Fruit fly (Drosophila melanogaster) whole organism, embryonic: Measurements from ENCODE around the gene Datp.

Experiments used
- Atf3 ChIP-seq: fragments of 200-800 bp; sonication (Bioruptor generic); optimal IDR thresholded peaks from 3 replicates; lab custom pipeline; 2016; ENCODE audit warnings: missing biosample characterization, missing genetic modification characterization
- Bdp1 ChIP-seq: fragments of 200-800 bp; sonication (Bioruptor generic); optimal IDR thresholded peaks from 3 replicates; lab custom pipeline; 2016; ENCODE audit warnings: missing biosample characterization, missing genetic modification characterization
- CG10543 ChIP-seq: fragments of 200-800 bp; sonication (Bioruptor generic); optimal IDR thresholded peaks from 3 replicates; lab custom pipeline; 2017; ENCODE audit warnings: missing biosample characterization, mild to moderate bottlenecking, missing genetic modification characterization, moderate library complexity
- CG10654 ChIP-seq: fragments of 200-800 bp; sonication (Bioruptor generic); optimal IDR thresholded peaks from 2 replicates; lab custom pipeline; 2016; ENCODE audit warnings: missing biosample characterization, missing genetic modification characterization
- CG11456 ChIP-seq: fragments of 200-800 bp; sonication (Bioruptor generic); IDR thresholded peaks from 3 replicates; pipeline ENCODE4 v1.3.6; 2022; ENCODE audit warnings: missing biosample characterization, missing genetic modification characterization
- CG13424 ChIP-seq: fragments of 200-800 bp; sonication (Bioruptor generic); optimal IDR thresholded peaks from 2 replicates; lab custom pipeline; 2019; ENCODE audit warnings: missing biosample characterization, mild to moderate bottlenecking, missing genetic modification characterization, moderate library complexity
- CG13624 ChIP-seq: fragments of 200-800 bp; sonication (Bioruptor generic); optimal IDR thresholded peaks from 2 replicates; lab custom pipeline; 2016; ENCODE audit warnings: missing biosample characterization, missing genetic modification characterization
- CG13894 ChIP-seq: fragments of 200-800 bp; sonication (Bioruptor generic); optimal IDR thresholded peaks from 3 replicates; lab custom pipeline; 2018; ENCODE audit warnings: missing biosample characterization, mild to moderate bottlenecking, missing genetic modification characterization, moderate library complexity
- CG15073 ChIP-seq: fragments of 200-800 bp; sonication (Bioruptor generic); optimal IDR thresholded peaks from 2 replicates; lab custom pipeline; 2016; ENCODE audit warnings: missing biosample characterization, missing genetic modification characterization
- CG16779 ChIP-seq: fragments of 200-800 bp; sonication (Bioruptor generic); IDR thresholded peaks from 2 replicates; pipeline ENCODE4 v1.3.6; 2022; ENCODE audit warnings: missing biosample characterization, missing genetic modification characterization
- CG2875 ChIP-seq: fragments of 200-800 bp; sonication (Bioruptor generic); optimal IDR thresholded peaks from 2 replicates; lab custom pipeline; 2017; ENCODE audit warnings: missing biosample characterization, mild to moderate bottlenecking, missing genetic modification characterization, missing genetic modification reagents
- CG30431 ChIP-seq: fragments of 200-800 bp; sonication (Bioruptor generic); optimal IDR thresholded peaks from 2 replicates; lab custom pipeline; 2017; ENCODE audit warnings: missing biosample characterization, missing genetic modification characterization
- CG31441 ChIP-seq: fragments of 200-800 bp; sonication (Bioruptor generic); IDR thresholded peaks from 2 replicates; pipeline ENCODE4 v1.3.6; 2022; ENCODE audit warnings: missing biosample characterization, missing genetic modification characterization
- CG7786 ChIP-seq: fragments of 200-800 bp; sonication (Bioruptor generic); optimal IDR thresholded peaks from 2 replicates; lab custom pipeline; 2016; ENCODE audit warnings: missing biosample characterization, missing genetic modification characterization
- CG8089 ChIP-seq: fragments of 200-800 bp; sonication (Bioruptor generic); optimal IDR thresholded peaks from 3 replicates; lab custom pipeline; 2016; ENCODE audit warnings: missing biosample characterization, missing genetic modification characterization
- CG8478 ChIP-seq: fragments of >200 bp; optimal IDR thresholded peaks from 2 replicates; lab custom pipeline; 2018
- CG8924 ChIP-seq: fragments of 200-800 bp; optimal IDR thresholded peaks from 3 replicates; lab custom pipeline; 2019; ENCODE audit warnings: missing biosample characterization, mild to moderate bottlenecking, missing genetic modification characterization, moderate library complexity
- Deaf1 ChIP-seq: fragments of 200-800 bp; optimal IDR thresholded peaks from 3 replicates; lab custom pipeline; 2019; ENCODE audit warnings: missing biosample characterization, mild to moderate bottlenecking, missing genetic modification characterization, moderate library complexity
- Dek ChIP-seq: fragments of 200-800 bp; sonication (Bioruptor generic); optimal IDR thresholded peaks from 3 replicates; lab custom pipeline; 2019; ENCODE audit warnings: missing biosample characterization, mild to moderate bottlenecking, missing genetic modification characterization, moderate library complexity
- HLH4C ChIP-seq: fragments of 200-800 bp; sonication (Bioruptor generic); IDR thresholded peaks from 3 replicates; pipeline ENCODE4 v1.3.6; 2022; ENCODE audit warnings: missing biosample characterization, missing genetic modification characterization; ENCODE audit not compliant: partially characterized antibody
- Hr51 ChIP-seq, 2 experiments: fragments of 200-800 bp; sonication (Bioruptor generic); optimal IDR thresholded peaks; 2 replicates in 1 of 2; 3 replicates in 1 of 2; lab custom pipeline; 2016 to 2018; ENCODE audit warnings: missing biosample characterization in 2 of 2, missing genetic modification characterization in 2 of 2, mild to moderate bottlenecking in 1 of 2, moderate library complexity in 1 of 2
- Kr ChIP-seq: fragments of 200-800 bp; sonication (Bioruptor generic); optimal IDR thresholded peaks from 2 replicates; lab custom pipeline; 2017; ENCODE audit warnings: missing biosample characterization, mild to moderate bottlenecking, missing genetic modification characterization
- Neu2 ChIP-seq: fragments of 200-800 bp; sonication (Bioruptor generic); optimal IDR thresholded peaks from 3 replicates; lab custom pipeline; 2016; ENCODE audit warnings: missing biosample characterization, missing genetic modification characterization, borderline replicate concordance
- Nf-YB ChIP-seq: fragments of 200-800 bp; sonication (Bioruptor generic); optimal IDR thresholded peaks from 3 replicates; lab custom pipeline; 2019; ENCODE audit warnings: missing biosample characterization, mild to moderate bottlenecking, missing genetic modification characterization, moderate library complexity
- Nf-YC ChIP-seq: fragments of 200-800 bp; optimal IDR thresholded peaks from 3 replicates; lab custom pipeline; 2019; ENCODE audit warnings: missing biosample characterization, mild to moderate bottlenecking, missing genetic modification characterization, moderate library complexity
- Ravus ChIP-seq: fragments of 200-800 bp; sonication (Bioruptor generic); IDR thresholded peaks from 2 replicates; pipeline ENCODE4 v1.3.6; 2022; ENCODE audit warnings: missing biosample characterization, missing genetic modification characterization
- Stat92E ChIP-seq, 3 experiments: fragments of >200 bp in 2 of 3; fragments of 200-800 bp in 1 of 3; sonication (Bioruptor generic) in 1 of 3; optimal IDR thresholded peaks; 2 replicates each; lab custom pipeline; 2017 to 2019; ENCODE audit warnings: missing biosample characterization in 3 of 3, missing genetic modification characterization in 3 of 3, mild to moderate bottlenecking in 1 of 3, moderate library complexity in 1 of 3
- Taf1 ChIP-seq: fragments of 200-800 bp; sonication (Bioruptor generic); IDR thresholded peaks from 2 replicates; pipeline ENCODE4 v1.3.6; 2022; ENCODE audit warnings: missing biosample characterization, missing genetic modification characterization
- Xbp1 ChIP-seq: fragments of 200-800 bp; sonication (Bioruptor generic); optimal IDR thresholded peaks from 3 replicates; lab custom pipeline; 2016; ENCODE audit warnings: missing biosample characterization, mild to moderate bottlenecking, missing genetic modification characterization
- amos ChIP-seq: fragments of 200-800 bp; sonication (Bioruptor generic); IDR thresholded peaks from 2 replicates; pipeline ENCODE4 v1.3.6; 2022; ENCODE audit warnings: missing biosample characterization, missing genetic modification characterization; ENCODE audit not compliant: partially characterized antibody
- chm ChIP-seq: fragments of 200-800 bp; sonication (Bioruptor generic); IDR thresholded peaks from 2 replicates; pipeline ENCODE4 v1.3.6; 2022; ENCODE audit warnings: missing biosample characterization, missing genetic modification characterization
- da ChIP-seq: fragments of 200-800 bp; sonication (Bioruptor generic); optimal IDR thresholded peaks from 2 replicates; lab custom pipeline; 2016; ENCODE audit warnings: missing biosample characterization, missing genetic modification characterization
- en ChIP-seq: fragments of 200-800 bp; sonication (Bioruptor generic); optimal IDR thresholded peaks from 2 replicates; lab custom pipeline; 2016; ENCODE audit warnings: missing biosample characterization, missing genetic modification characterization
- ftz-f1 ChIP-seq: fragments of 200-800 bp; sonication (Bioruptor generic); optimal IDR thresholded peaks from 2 replicates; lab custom pipeline; 2016; ENCODE audit warnings: missing biosample characterization, missing genetic modification characterization
- gcm ChIP-seq: fragments of 200-800 bp; sonication (Bioruptor generic); optimal IDR thresholded peaks from 2 replicates; lab custom pipeline; 2019; ENCODE audit warnings: missing biosample characterization, mild to moderate bottlenecking, missing genetic modification characterization, moderate library complexity
- ham ChIP-seq: fragments of 200-800 bp; sonication (Bioruptor generic); IDR thresholded peaks from 2 replicates; pipeline ENCODE4 v1.3.6; 2022; ENCODE audit warnings: missing biosample characterization, missing genetic modification characterization
- her ChIP-seq: fragments of 200-800 bp; sonication (Bioruptor generic); optimal IDR thresholded peaks from 2 replicates; lab custom pipeline; 2016; ENCODE audit warnings: missing biosample characterization, missing genetic modification characterization
- hkb ChIP-seq, 2 experiments: fragments of 200-800 bp in 1 of 2; fragments of >200 bp in 1 of 2; sonication (Bioruptor generic) in 1 of 2; IDR thresholded peaks in 1 of 2; optimal IDR thresholded peaks in 1 of 2; 2 replicates each; pipeline versions ENCODE4 v1.3.6 to Lab custom; 2017 to 2022; ENCODE audit warnings: missing biosample characterization in 1 of 2, missing genetic modification characterization in 1 of 2
- jigr1 ChIP-seq: fragments of 200-800 bp; sonication (Bioruptor generic); IDR thresholded peaks from 3 replicates; pipeline ENCODE4 v1.3.6; 2022; ENCODE audit warnings: missing biosample characterization, missing genetic modification characterization
- lola ChIP-seq, 3 experiments: fragments of >200 bp in 2 of 3; fragments of 200-800 bp in 1 of 3; sonication (Bioruptor generic) in 1 of 3; optimal IDR thresholded peaks; 2 replicates each; lab custom pipeline; 2017 to 2019; ENCODE audit warnings: missing biosample characterization in 3 of 3, missing genetic modification characterization in 3 of 3, mild to moderate bottlenecking in 1 of 3, moderate library complexity in 1 of 3
- mld ChIP-seq: fragments of 200-800 bp; sonication (Bioruptor generic); IDR thresholded peaks from 3 replicates; pipeline ENCODE4 v1.3.6; 2022; ENCODE audit warnings: missing biosample characterization, missing genetic modification characterization; ENCODE audit not compliant: partially characterized antibody
- odd ChIP-seq: fragments of 200-800 bp; sonication (Bioruptor generic); optimal IDR thresholded peaks from 2 replicates; lab custom pipeline; 2017; ENCODE audit warnings: missing biosample characterization, mild to moderate bottlenecking, missing genetic modification characterization
- phol ChIP-seq: fragments of 200-800 bp; sonication (Bioruptor generic); optimal IDR thresholded peaks from 3 replicates; lab custom pipeline; 2018; ENCODE audit warnings: missing biosample characterization, mild to moderate bottlenecking, missing genetic modification characterization, moderate library complexity
- pnt ChIP-seq: fragments of 200-800 bp; sonication (Bioruptor generic); optimal IDR thresholded peaks from 3 replicates; lab custom pipeline; 2016; ENCODE audit warnings: missing biosample characterization, missing genetic modification characterization
- row ChIP-seq: fragments of 200-800 bp; sonication (Bioruptor generic); IDR thresholded peaks from 3 replicates; pipeline ENCODE4 v1.3.6; 2022; ENCODE audit warnings: missing biosample characterization, missing genetic modification characterization
- slbo ChIP-seq: fragments of 200-800 bp; sonication (Bioruptor generic); IDR thresholded peaks from 2 replicates; pipeline ENCODE4 v1.3.6; 2022; ENCODE audit warnings: missing biosample characterization, missing genetic modification characterization
- stc ChIP-seq: fragments of 200-800 bp; sonication (Bioruptor generic); IDR thresholded peaks from 2 replicates; pipeline ENCODE4 v1.3.6; 2022; ENCODE audit warnings: missing biosample characterization, missing genetic modification characterization
- unpg ChIP-seq: fragments of 200-800 bp; sonication (Bioruptor generic); optimal IDR thresholded peaks from 3 replicates; lab custom pipeline; 2018; ENCODE audit warnings: missing biosample characterization, mild to moderate bottlenecking, missing genetic modification characterization, moderate library complexity
- vnd ChIP-seq: fragments of 200-800 bp; sonication (Bioruptor generic); IDR thresholded peaks from 3 replicates; pipeline ENCODE4 v1.3.6; 2022; ENCODE audit warnings: missing biosample characterization, missing genetic modification characterization; ENCODE audit not compliant: partially characterized antibody
- zen2 ChIP-seq: fragments of 200-800 bp; sonication (Bioruptor generic); IDR thresholded peaks from 3 replicates; pipeline ENCODE4 v1.3.6; 2022; ENCODE audit warnings: missing biosample characterization, missing genetic modification characterization; ENCODE audit not compliant: partially characterized antibody

Gene Datp

dm6 chr2L:9963603-9964042 lies 25.0 kb upstream of the Datp start, which contains the start of gene CG5850 (continued):
- peak; percentile 5 for TF ChIP-seq Xbp1 (GFP tag; lab: Kevin White, UChicago)
- TF ChIP-seq Bdp1: no peak
- no peak for TF ChIP-seq zen2 (GFP tag; lab: Robert Waterston, UW)
- no peak for TF ChIP-seq hkb (optimal IDR thresholded peaks at IDR 0.05; lab: Kevin White, UChicago)
- peak; percentile 24; the same call in 1 of the 2 replicates for TF ChIP-seq hkb (GFP tag; IDR thresholded peaks at IDR 0.05; lab: Robert Waterston, UW)
- TF ChIP-seq chm (GFP tag; lab: Robert Waterston, UW): no peak
- no peak for TF ChIP-seq CG16779 (GFP tag; lab: Robert Waterston, UW)
- TF ChIP-seq vnd (GFP tag; lab: Robert Waterston, UW): no peak
- TF ChIP-seq Dek (tag; lab: Kevin White, UChicago): no peak
- TF ChIP-seq CG8089 (GFP tag; lab: Kevin White, UChicago): no peak
- TF ChIP-seq CG8478 (lab: Kevin White, UChicago): no peak
- TF ChIP-seq lola (GFP tag; optimal IDR thresholded peaks at IDR 0.05; lab: Kevin White, UChicago): no peak
- TF ChIP-seq Neu2 (GFP tag; lab: Kevin White, UChicago): no peak
- TF ChIP-seq CG11456 (GFP tag; lab: Robert Waterston, UW): no peak
- no peak for TF ChIP-seq CG10654
- TF ChIP-seq mld (GFP tag; lab: Robert Waterston, UW): no peak
- no peak for TF ChIP-seq CG13894 (tag; lab: Kevin White, UChicago)
- TF ChIP-seq odd (GFP tag; lab: Kevin White, UChicago): no peak
- peak; percentile 43 for TF ChIP-seq Deaf1 (tag; lab: Kevin White, UChicago)
- TF ChIP-seq CG30431 (GFP tag; lab: Kevin White, UChicago): no peak
- peak; percentile 28 for TF ChIP-seq CG13424 (tag; lab: Kevin White, UChicago)
- no peak for TF ChIP-seq unpg (GFP tag; lab: Kevin White, UChicago)
- no peak for TF ChIP-seq CG7786 (GFP tag; lab: Kevin White, UChicago)
- TF ChIP-seq jigr1 (GFP tag; lab: Robert Waterston, UW): no peak
- no peak for TF ChIP-seq CG15073 (GFP tag; lab: Kevin White, UChicago)
- TF ChIP-seq Kr (GFP tag; lab: Kevin White, UChicago): no peak
- no peak for TF ChIP-seq amos
- peak in 1 of 2 experiments; percentile 7 for TF ChIP-seq Hr51 (GFP tag; optimal IDR thresholded peaks at IDR 0.05; lab: Kevin White, UChicago)
- TF ChIP-seq Nf-YB (GFP tag; lab: Kevin White, UChicago): peak; percentile 3
- TF ChIP-seq phol (tag; lab: Kevin White, UChicago): peak; percentile 24
- no peak for TF ChIP-seq Ravus (GFP tag; lab: Robert Waterston, UW)
- TF ChIP-seq slbo (GFP tag; lab: Robert Waterston, UW): no peak
- no peak for TF ChIP-seq gcm (GFP tag; lab: Kevin White, UChicago)
- TF ChIP-seq ftz-f1 (GFP tag; lab: Kevin White, UChicago): no peak
- TF ChIP-seq CG13624 (GFP tag; lab: Kevin White, UChicago): no peak
- TF ChIP-seq Atf3 (GFP tag; lab: Kevin White, UChicago): no peak
- peak; percentile 59 for TF ChIP-seq CG31441
- no peak for TF ChIP-seq Taf1 (GFP tag; lab: Robert Waterston, UW)
- no peak for TF ChIP-seq da (GFP tag; lab: Kevin White, UChicago)
- no peak for TF ChIP-seq HLH4C (GFP tag; lab: Robert Waterston, UW)
- no peak for TF ChIP-seq ham
- peak; percentile 71 for TF ChIP-seq row (GFP tag; lab: Robert Waterston, UW)
- peak; percentile 31 for TF ChIP-seq CG8924
- TF ChIP-seq pnt (GFP tag; lab: Kevin White, UChicago): no peak
- no peak for TF ChIP-seq CG2875 (GFP tag; lab: Kevin White, UChicago)
- TF ChIP-seq CG10543: no peak
- no peak for TF ChIP-seq Stat92E (GFP tag; optimal IDR thresholded peaks at IDR 0.05; lab: Kevin White, UChicago)
- TF ChIP-seq her (GFP tag; lab: Kevin White, UChicago): no peak
- no peak for TF ChIP-seq stc (GFP tag; lab: Robert Waterston, UW)
- peak; percentile 7 for TF ChIP-seq Nf-YC (tag; lab: Kevin White, UChicago)
- no peak for TF ChIP-seq en (GFP tag; lab: Kevin White, UChicago)
